Worm (Caenorhabditis elegans): Measurements from ENCODE around the gene vha-7.

Gene vha-7

ce11 chrIV:12615122-12615745 is 25.0 kb upstream of the vha-7 start:
- TF ChIP-seq F13C5.2 (tag; optimal IDR thresholded peaks at IDR 0.05) (no peak), hmg-4 (GFP tag; optimal IDR thresholded peaks at IDR 0.05) (peak; percentile 40)

DNA sequence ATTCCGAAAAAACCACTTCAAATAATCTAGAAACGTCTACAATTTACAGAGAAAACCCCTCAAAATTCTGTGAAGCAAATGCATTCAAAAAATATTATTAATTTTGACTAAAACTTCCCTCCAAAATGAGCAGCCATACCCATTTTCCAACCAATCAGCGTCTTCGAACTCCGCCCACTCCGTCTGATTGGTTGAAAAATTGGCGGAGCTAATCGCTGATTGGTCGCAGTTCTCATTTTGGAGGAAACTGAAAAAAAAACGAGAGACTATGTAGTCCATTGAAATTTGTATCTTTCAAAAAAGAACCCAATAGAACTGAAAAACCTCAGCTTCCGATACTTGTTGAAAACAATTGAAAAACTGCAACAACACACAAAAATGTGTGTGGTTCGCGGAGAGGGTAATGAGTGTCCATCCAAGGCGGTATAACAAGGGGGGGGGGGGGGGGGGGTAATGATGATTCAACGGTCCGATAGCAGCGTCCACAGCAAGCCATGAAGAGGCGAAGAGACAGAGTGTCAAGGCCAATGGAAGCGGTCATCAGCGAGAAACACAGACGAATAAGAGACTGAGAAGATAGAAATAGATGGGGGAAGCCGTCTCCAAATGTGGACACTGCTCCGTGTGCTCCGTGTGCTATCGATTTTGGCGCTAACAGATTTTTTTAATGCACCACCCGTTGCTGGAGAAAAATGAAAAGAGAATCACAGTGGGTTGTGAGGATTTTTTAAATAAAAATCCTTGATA is 23.1 kb upstream of the vha-7 start:
- TF ChIP-seq hmg-4 (GFP tag; optimal IDR thresholded peaks at IDR 0.05) (peak; percentile 81), pes-1 (GFP tag; IDR thresholded peaks at IDR 0.05) (no peak; the same call in 1 of the 2 replicates), scrt-1 (GFP tag; IDR thresholded peaks at IDR 0.05) (no peak), ceh-36 (tag; optimal IDR thresholded peaks at IDR 0.05) (peak; percentile 49), tbx-11 (GFP tag; IDR thresholded peaks at IDR 0.05) (no peak), hnd-1 (tag; optimal IDR thresholded peaks at IDR 0.05) (no peak), flt-1 (GFP tag; IDR thresholded peaks at IDR 0.05) (no peak)

- no peak for TF ChIP-seq aly-1 (tag; optimal IDR thresholded peaks at IDR 0.05)
- no peak for TF ChIP-seq B0310.2 (tag; optimal IDR thresholded peaks at IDR 0.05)
- TF ChIP-seq ceh-13 (GFP tag; optimal IDR thresholded peaks at IDR 0.05), result no peak
- TF ChIP-seq pes-1 (GFP tag; IDR thresholded peaks at IDR 0.05), result no peak
- no peak for TF ChIP-seq hmg-4 (GFP tag; optimal IDR thresholded peaks at IDR 0.05)
- no peak for TF ChIP-seq hnd-1 (tag; optimal IDR thresholded peaks at IDR 0.05)
- no peak for TF ChIP-seq tbx-37 (GFP tag; conservative IDR thresholded peaks at IDR 0.05)
- no peak for TF ChIP-seq tra-4 (tag; optimal IDR thresholded peaks at IDR 0.05)
- TF ChIP-seq ets-7 (tag; optimal IDR thresholded peaks at IDR 0.05), result no peak
- no peak for TF ChIP-seq tbx-11 (GFP tag; IDR thresholded peaks at IDR 0.05)
- TF ChIP-seq F13C5.2 (tag; optimal IDR thresholded peaks at IDR 0.05), result no peak
- no peak for TF ChIP-seq flt-1 (GFP tag; IDR thresholded peaks at IDR 0.05)
- TF ChIP-seq ceh-36 (tag; optimal IDR thresholded peaks at IDR 0.05), result no peak
Observed at ce11 chrIV:12617934-12618333, 22.3 kb upstream of the vha-7 start.

DNA sequence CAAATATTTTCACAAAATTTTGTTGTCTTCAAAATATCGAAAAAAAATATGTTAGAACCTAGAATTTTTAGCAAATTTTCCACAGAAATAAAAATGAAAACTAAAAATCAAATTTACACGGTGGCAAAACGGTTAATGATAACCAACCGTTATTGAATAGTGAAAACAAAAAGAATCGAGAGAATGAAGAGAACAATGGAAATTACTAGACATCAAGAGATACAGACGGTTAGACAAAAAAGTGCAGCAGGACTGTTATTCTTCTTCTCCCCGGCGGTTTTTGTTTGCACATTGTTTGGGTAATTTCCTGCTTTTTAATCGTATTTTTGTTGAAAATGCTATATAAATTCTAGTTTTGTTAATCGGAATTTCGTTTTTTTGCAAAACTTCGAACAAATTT is 21.4 kb upstream of the vha-7 start:
- TF ChIP-seq tbx-37 (GFP tag; conservative IDR thresholded peaks at IDR 0.05) (no peak), tbx-11 (GFP tag; IDR thresholded peaks at IDR 0.05) (no peak), ets-7 (tag; optimal IDR thresholded peaks at IDR 0.05) (no peak), tra-4 (tag; optimal IDR thresholded peaks at IDR 0.05) (no peak), pes-1 (GFP tag; IDR thresholded peaks at IDR 0.05) (no peak), ama-1 (optimal IDR thresholded peaks at IDR 0.05) (no peak), hmbx-1 (tag; optimal IDR thresholded peaks at IDR 0.05) (no peak), F13C5.2 (tag; optimal IDR thresholded peaks at IDR 0.05) (no peak), ceh-13 (GFP tag; optimal IDR thresholded peaks at IDR 0.05) (no peak), sea-1 (GFP tag; conservative IDR thresholded peaks at IDR 0.05) (no peak), hnd-1 (tag; optimal IDR thresholded peaks at IDR 0.05) (no peak), ceh-36 (tag; optimal IDR thresholded peaks at IDR 0.05) (no peak)

ce11 chrIV:12620921-12621320 is 19.3 kb upstream of the vha-7 start:
- TF ChIP-seq ama-1 (optimal IDR thresholded peaks at IDR 0.05) (no peak), pes-1 (GFP tag; IDR thresholded peaks at IDR 0.05) (no peak), ets-7 (tag; optimal IDR thresholded peaks at IDR 0.05) (no peak), hmg-4 (GFP tag; optimal IDR thresholded peaks at IDR 0.05) (no peak), B0310.2 (tag; optimal IDR thresholded peaks at IDR 0.05) (no peak), hnd-1 (tag; optimal IDR thresholded peaks at IDR 0.05) (no peak), sea-1 (GFP tag; conservative IDR thresholded peaks at IDR 0.05) (no peak)

DNA sequence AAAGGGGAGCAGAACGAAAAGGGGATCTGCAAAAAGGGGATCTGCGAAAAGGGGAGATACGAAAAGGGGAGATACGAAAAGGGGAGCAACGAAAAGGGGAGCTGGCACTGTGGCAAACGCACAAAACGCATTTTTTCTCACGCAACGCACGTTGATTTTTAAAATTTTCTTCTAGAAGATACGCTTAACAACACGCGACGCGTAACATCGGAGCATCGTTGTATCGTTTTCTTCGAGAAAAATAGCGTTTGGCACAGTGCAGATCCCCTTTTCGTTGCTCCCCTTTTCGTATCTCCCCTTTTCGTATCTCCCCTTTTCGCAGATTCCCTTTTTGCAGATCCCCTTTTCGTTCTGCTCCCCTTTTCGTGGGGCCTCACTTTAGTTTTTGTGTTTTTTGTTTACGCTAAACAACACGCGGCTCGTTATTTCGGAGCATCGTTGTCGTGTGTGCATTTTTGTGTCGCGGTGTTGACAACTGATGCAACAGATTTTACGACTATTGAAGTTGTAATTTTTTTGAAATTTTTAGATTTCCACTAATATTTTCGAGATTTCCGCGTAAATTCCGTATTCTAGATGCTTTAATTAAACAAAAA is 18.7 kb upstream of the vha-7 start:
- 0 out of 2 replicates have a peak, but pooled peaks have one; percentile 8 for TF ChIP-seq pes-1 (GFP tag; IDR thresholded peaks at IDR 0.05)

DNA sequence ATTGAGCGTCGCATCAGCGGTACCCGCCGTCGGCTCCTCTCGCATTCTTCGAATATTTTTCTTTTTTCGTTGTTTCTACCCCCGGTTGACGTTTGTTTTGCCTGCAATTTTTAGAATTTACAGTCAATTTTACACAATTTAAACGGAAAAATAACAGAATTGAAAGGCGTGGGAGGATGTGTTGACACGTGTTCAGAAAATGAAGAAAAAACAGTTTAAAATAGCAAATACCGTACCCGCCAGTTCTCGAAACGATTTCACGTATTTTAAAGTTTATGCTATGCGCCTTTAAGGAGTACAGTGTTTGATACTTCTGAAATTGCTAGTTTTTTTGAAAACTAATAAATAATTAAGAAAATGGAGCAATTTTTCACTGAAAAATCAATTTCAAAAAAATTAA is 9.3 kb upstream of the vha-7 start, which contains the start of gene ark-1:
Gene ark-1 (minus strand): TSS at position 101 of the 400 bp plus-strand sequence.
- TF ChIP-seq ama-1 (optimal IDR thresholded peaks at IDR 0.05) (no peak), B0310.2 (tag; optimal IDR thresholded peaks at IDR 0.05) (no peak), tbx-11 (GFP tag; IDR thresholded peaks at IDR 0.05) (no peak), hmg-4 (GFP tag; optimal IDR thresholded peaks at IDR 0.05) (no peak), ceh-36 (tag; optimal IDR thresholded peaks at IDR 0.05) (no peak), sea-1 (GFP tag; conservative IDR thresholded peaks at IDR 0.05) (no peak), hmbx-1 (tag; optimal IDR thresholded peaks at IDR 0.05) (no peak), flt-1 (GFP tag; IDR thresholded peaks at IDR 0.05) (no peak), scrt-1 (GFP tag; IDR thresholded peaks at IDR 0.05) (no peak), pes-1 (GFP tag; IDR thresholded peaks at IDR 0.05) (no peak), tra-4 (tag; optimal IDR thresholded peaks at IDR 0.05) (no peak), ceh-13 (GFP tag; optimal IDR thresholded peaks at IDR 0.05) (no peak), tbx-37 (GFP tag; conservative IDR thresholded peaks at IDR 0.05) (no peak), hnd-1 (tag; optimal IDR thresholded peaks at IDR 0.05) (no peak), aly-1 (tag; optimal IDR thresholded peaks at IDR 0.05) (no peak), F13C5.2 (tag; optimal IDR thresholded peaks at IDR 0.05) (no peak), ets-7 (tag; optimal IDR thresholded peaks at IDR 0.05) (no peak)

- TF ChIP-seq tra-4 (tag; optimal IDR thresholded peaks at IDR 0.05) (no peak), ama-1 (optimal IDR thresholded peaks at IDR 0.05) (no peak), tbx-37 (GFP tag; conservative IDR thresholded peaks at IDR 0.05) (no peak), flt-1 (GFP tag; IDR thresholded peaks at IDR 0.05) (no peak), aly-1 (tag; optimal IDR thresholded peaks at IDR 0.05) (no peak), hmbx-1 (tag; optimal IDR thresholded peaks at IDR 0.05) (no peak), ceh-13 (GFP tag; optimal IDR thresholded peaks at IDR 0.05) (no peak), B0310.2 (tag; optimal IDR thresholded peaks at IDR 0.05) (no peak), scrt-1 (GFP tag; IDR thresholded peaks at IDR 0.05) (no peak), sea-1 (GFP tag; conservative IDR thresholded peaks at IDR 0.05) (no peak), hmg-4 (GFP tag; optimal IDR thresholded peaks at IDR 0.05) (no peak), ceh-36 (tag; optimal IDR thresholded peaks at IDR 0.05) (no peak), pes-1 (GFP tag; IDR thresholded peaks at IDR 0.05) (no peak), hnd-1 (tag; optimal IDR thresholded peaks at IDR 0.05) (no peak), ets-7 (tag; optimal IDR thresholded peaks at IDR 0.05) (no peak)
Observed at ce11 chrIV:12632430-12632829, 7.8 kb upstream of the vha-7 start.
